Worm (Caenorhabditis elegans) whole organism, early embryonic: ENCODE data around the gene T02C12.5.

Source experiments
- aly-1 ChIP-seq: sonication (generic microtip); optimal IDR thresholded peaks from 2 replicates; lab custom pipeline; 2016; ENCODE audit warnings: missing genetic modification characterization, missing compliant biosample characterization
- ama-1 ChIP-seq: fragments of 150-350 bp; optimal IDR thresholded peaks from 2 replicates; lab custom pipeline; 2014
- ceh-13 ChIP-seq: fragments of 200-800 bp; sonication (Bioruptor generic); optimal IDR thresholded peaks from 2 replicates; lab custom pipeline; 2018; ENCODE audit warnings: mild to moderate bottlenecking, missing genetic modification characterization, missing compliant biosample characterization
- ceh-36 ChIP-seq: sonication (generic microtip); optimal IDR thresholded peaks from 2 replicates; lab custom pipeline; 2016; ENCODE audit warnings: missing genetic modification characterization, inconsistent platforms, missing compliant biosample characterization
- flt-1 ChIP-seq: fragments of 200-800 bp; sonication (Bioruptor generic); IDR thresholded peaks from 2 replicates; pipeline ENCODE4 v1.3.6; 2022; ENCODE audit warnings: missing genetic modification characterization, missing compliant biosample characterization
- hmg-4 ChIP-seq: fragments of 200-800 bp; sonication (Bioruptor generic); optimal IDR thresholded peaks from 2 replicates; lab custom pipeline; 2018; ENCODE audit warnings: mild to moderate bottlenecking, missing genetic modification characterization, missing compliant biosample characterization
- scrt-1 ChIP-seq: fragments of 200-800 bp; sonication (Bioruptor generic); IDR thresholded peaks from 2 replicates; pipeline ENCODE4 v1.3.6; 2022; ENCODE audit warnings: missing genetic modification characterization, missing compliant biosample characterization
- tbx-37 ChIP-seq: fragments of 200-800 bp; sonication (Bioruptor generic); conservative IDR thresholded peaks from 2 replicates; pipeline ENCODE4 v1.3.6; 2022; ENCODE audit warnings: missing genetic modification reagents, missing genetic modification characterization, missing compliant biosample characterization
- tra-4 ChIP-seq: sonication (generic microtip); optimal IDR thresholded peaks from 2 replicates; lab custom pipeline; 2017; ENCODE audit warnings: missing genetic modification characterization, missing compliant biosample characterization

DNA sequence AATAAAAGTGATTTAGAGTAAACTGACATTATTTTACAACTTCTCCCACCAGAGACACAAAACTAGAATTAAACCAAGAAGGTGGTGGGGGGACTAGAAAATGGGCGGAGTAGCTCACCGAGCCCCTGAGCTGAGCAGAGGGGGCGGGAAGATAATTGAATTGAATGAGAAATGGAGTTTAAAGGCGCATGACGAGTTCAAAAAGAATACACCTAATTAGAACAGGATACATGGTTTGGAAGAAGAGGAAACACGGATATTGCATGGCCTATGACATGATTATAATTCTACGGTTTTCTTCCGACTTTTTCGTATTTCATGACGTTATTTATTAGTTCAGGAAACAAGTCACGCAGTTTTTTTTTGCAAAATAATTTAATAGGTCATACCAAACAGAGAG lies at the start of gene T02C12.5:
- TF ChIP-seq flt-1 (GFP tag; lab: Robert Waterston, UW) (no peak), ceh-36 (tag; lab: Kevin White, UChicago) (no peak), scrt-1 (no peak), tra-4 (no peak), ceh-13 (no peak), ama-1 (lab: Kevin White, UChicago) (no peak), hmg-4 (GFP tag; lab: Kevin White, UChicago) (no peak), tbx-37 (GFP tag; lab: Robert Waterston, UW) (no peak), aly-1 (no peak)
